Worm (Caenorhabditis elegans): ENCODE data around the gene C24A3.4.

DNA sequence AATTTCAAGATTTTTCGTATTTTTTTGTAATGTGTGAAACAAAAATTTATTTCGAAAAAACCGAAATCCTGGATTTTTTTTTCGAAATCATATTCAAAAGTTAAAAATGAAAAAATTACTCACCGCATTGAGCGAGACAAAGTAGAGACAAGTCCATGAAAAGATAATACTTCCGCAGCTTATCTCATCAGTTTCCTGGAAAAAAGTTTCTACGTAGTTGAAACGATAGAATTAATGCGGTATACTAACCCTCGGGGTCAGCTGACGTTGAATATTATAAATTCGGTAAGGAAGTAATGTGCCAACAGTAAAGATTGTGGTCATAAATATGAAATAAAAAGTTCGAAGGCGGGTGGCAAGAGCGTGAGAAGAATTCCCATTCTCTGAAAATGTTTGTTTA lies 34.2 kb upstream of the C24A3.4 start:
- TF ChIP-seq B0035.1 (tag; optimal IDR thresholded peaks at IDR 0.05), result no peak
- no peak for TF ChIP-seq gei-17 (GFP tag; optimal IDR thresholded peaks at IDR 0.05)
- no peak for TF ChIP-seq ztf-28 (GFP tag; IDR thresholded peaks at IDR 0.05)
- no peak for TF ChIP-seq snpc-1.3 (tag; optimal IDR thresholded peaks at IDR 0.05; ENCODE audit: insufficient read depth)
- TF ChIP-seq ets-4 (GFP tag; optimal IDR thresholded peaks at IDR 0.05), result no peak
- TF ChIP-seq C06A6.2 (GFP tag; conservative IDR thresholded peaks at IDR 0.05), result no peak
- TF ChIP-seq hrde-1 (tag; optimal IDR thresholded peaks at IDR 0.05; ENCODE audit: borderline replicate concordance), result no peak
- TF ChIP-seq dpl-1 (GFP tag; optimal IDR thresholded peaks at IDR 0.05), result no peak
